Worm (Caenorhabditis elegans) whole organism, young adult: Measurements from ENCODE around the gene ptr-24.

Source experiments
- B0019.2 ChIP-seq: fragments of 200-800 bp; sonication (Bioruptor generic); conservative IDR thresholded peaks from 2 replicates; pipeline ENCODE4 v1.3.6; 2022; ENCODE audit warnings: missing genetic modification reagents, missing genetic modification characterization, missing compliant biosample characterization
- B0336.3 ChIP-seq: fragments of 200-800 bp; sonication (Bioruptor generic); IDR thresholded peaks from 2 replicates; pipeline ENCODE4 v1.3.6; 2022; ENCODE audit warnings: missing genetic modification characterization, missing compliant biosample characterization
- C17E4.6 ChIP-seq: fragments of 200-800 bp; sonication (Bioruptor generic); IDR thresholded peaks from 2 replicates; pipeline ENCODE4 v1.3.6; 2022; ENCODE audit warnings: missing genetic modification reagents, missing genetic modification characterization, missing compliant biosample characterization
- D2030.7 ChIP-seq: fragments of 200-800 bp; sonication (Bioruptor generic); IDR thresholded peaks from 2 replicates; pipeline ENCODE4 v1.3.6; 2022; ENCODE audit warnings: missing genetic modification reagents, missing genetic modification characterization, missing compliant biosample characterization
- F23B12.7 ChIP-seq: sonication (generic microtip); optimal IDR thresholded peaks from 2 replicates; lab custom pipeline; 2017; ENCODE audit warnings: missing genetic modification characterization, mild to moderate bottlenecking, missing compliant biosample characterization, antibody characterized with exemption, moderate library complexity; ENCODE audit not compliant: insufficient read depth
- K11D2.4 ChIP-seq: fragments of 200-800 bp; sonication (Bioruptor generic); IDR thresholded peaks from 2 replicates; pipeline ENCODE4 v1.3.6; 2022; ENCODE audit warnings: missing genetic modification reagents, missing genetic modification characterization, missing compliant biosample characterization
- T07F8.4 ChIP-seq: sonication (generic microtip); optimal IDR thresholded peaks from 2 replicates; lab custom pipeline; 2016; ENCODE audit warnings: mild to moderate bottlenecking, missing genetic modification characterization, moderate library complexity, missing compliant biosample characterization
- Y53G8AR.9 ChIP-seq: fragments of 200-800 bp; sonication (Bioruptor generic); conservative IDR thresholded peaks from 2 replicates; pipeline ENCODE4 v1.3.6; 2022; ENCODE audit warnings: missing genetic modification reagents, missing genetic modification characterization, missing compliant biosample characterization
- atf-7 ChIP-seq: sonication (generic microtip); optimal IDR thresholded peaks from 2 replicates; lab custom pipeline; 2017; ENCODE audit warnings: mild to moderate bottlenecking, missing genetic modification characterization, missing compliant biosample characterization
- bed-2 ChIP-seq: fragments of 200-800 bp; sonication (Bioruptor generic); IDR thresholded peaks from 2 replicates; pipeline ENCODE4 v1.3.6; 2022; ENCODE audit warnings: missing genetic modification reagents, missing genetic modification characterization, missing compliant biosample characterization
- cebp-1 ChIP-seq, 2 experiments: fragments of 200-800 bp in 1 of 2; sonication (Bioruptor generic) in 1 of 2; sonication (generic microtip) in 1 of 2; IDR thresholded peaks in 1 of 2; optimal IDR thresholded peaks in 1 of 2; 2 replicates each; pipeline versions ENCODE4 v1.3.6 to Lab custom; 2017 to 2022; ENCODE audit warnings: missing compliant biosample characterization in 2 of 2, missing genetic modification characterization in 2 of 2, mild to moderate bottlenecking in 1 of 2, missing genetic modification reagents in 1 of 2, moderate library complexity in 1 of 2
- ceh-100 ChIP-seq: fragments of 200-800 bp; sonication (Bioruptor generic); IDR thresholded peaks from 2 replicates; pipeline ENCODE4 v1.3.6; 2022; ENCODE audit warnings: missing genetic modification reagents, missing genetic modification characterization, missing compliant biosample characterization
- ceh-40 ChIP-seq: fragments of 200-800 bp; sonication (Bioruptor generic); IDR thresholded peaks from 2 replicates; pipeline ENCODE4 v1.3.6; 2022; ENCODE audit warnings: missing genetic modification characterization, missing compliant biosample characterization
- ceh-58 ChIP-seq: fragments of 200-800 bp; sonication (Bioruptor generic); IDR thresholded peaks from 2 replicates; pipeline ENCODE4 v1.3.6; 2022; ENCODE audit warnings: missing genetic modification characterization, missing compliant biosample characterization
- hsf-1 ChIP-seq: fragments of 200-800 bp; sonication (Bioruptor generic); IDR thresholded peaks from 2 replicates; pipeline ENCODE4 v1.3.6; 2022; ENCODE audit warnings: missing genetic modification reagents, missing genetic modification characterization, missing compliant biosample characterization
- let-526 ChIP-seq: fragments of 200-800 bp; sonication (Bioruptor generic); IDR thresholded peaks from 2 replicates; pipeline ENCODE4 v1.3.6; 2022; ENCODE audit warnings: missing genetic modification reagents, missing genetic modification characterization, missing compliant biosample characterization
- lin-26 ChIP-seq: fragments of 200-800 bp; sonication (Bioruptor generic); IDR thresholded peaks from 2 replicates; pipeline ENCODE4 v1.3.6; 2022; ENCODE audit warnings: missing genetic modification reagents, missing genetic modification characterization, missing compliant biosample characterization
- lir-1 ChIP-seq: fragments of 200-800 bp; sonication (Bioruptor generic); conservative IDR thresholded peaks from 2 replicates; pipeline ENCODE4 v1.3.6; 2022; ENCODE audit warnings: missing genetic modification reagents, missing genetic modification characterization, missing compliant biosample characterization
- lsl-1 ChIP-seq: fragments of 200-800 bp; sonication (Bioruptor generic); optimal IDR thresholded peaks from 2 replicates; lab custom pipeline; 2018; ENCODE audit warnings: mild to moderate bottlenecking, missing genetic modification characterization, moderate library complexity, missing compliant biosample characterization
- lsy-27 ChIP-seq: sonication (generic microtip); optimal IDR thresholded peaks from 2 replicates; lab custom pipeline; 2017; ENCODE audit warnings: missing genetic modification characterization, mild to moderate bottlenecking, missing compliant biosample characterization, antibody characterized with exemption, missing genotype, borderline replicate concordance; ENCODE audit not compliant: insufficient read depth
- mel-28 ChIP-seq: sonication (generic microtip); optimal IDR thresholded peaks from 2 replicates; lab custom pipeline; 2016; ENCODE audit warnings: borderline replicate concordance, mild to moderate bottlenecking, missing genetic modification characterization, missing compliant biosample characterization
- nfya-2 ChIP-seq: fragments of 200-800 bp; sonication (Bioruptor generic); IDR thresholded peaks from 2 replicates; pipeline ENCODE4 v1.3.6; 2022; ENCODE audit warnings: missing genetic modification reagents, missing genetic modification characterization, missing compliant biosample characterization
- nfyb-1 ChIP-seq: fragments of 200-800 bp; sonication (Bioruptor generic); IDR thresholded peaks from 2 replicates; pipeline ENCODE4 v1.3.6; 2022; ENCODE audit warnings: missing genetic modification reagents, missing genetic modification characterization, missing compliant biosample characterization
- nhr-120 ChIP-seq: fragments of 200-800 bp; sonication (Bioruptor generic); IDR thresholded peaks from 2 replicates; pipeline ENCODE4 v1.3.6; 2022; ENCODE audit warnings: missing genetic modification characterization, missing compliant biosample characterization
- nhr-27 ChIP-seq: fragments of 200-800 bp; sonication (Bioruptor generic); optimal IDR thresholded peaks from 2 replicates; lab custom pipeline; 2018; ENCODE audit warnings: mild to moderate bottlenecking, missing genetic modification characterization, moderate library complexity, missing compliant biosample characterization
- nhr-80 ChIP-seq: sonication (generic microtip); optimal IDR thresholded peaks from 2 replicates; lab custom pipeline; 2016; ENCODE audit warnings: missing genetic modification characterization, missing compliant biosample characterization
- rcor-1 ChIP-seq: fragments of 200-800 bp; sonication (Bioruptor generic); IDR thresholded peaks from 2 replicates; pipeline ENCODE4 v1.3.6; 2022; ENCODE audit warnings: missing genetic modification reagents, missing genetic modification characterization, missing compliant biosample characterization
- repo-1 ChIP-seq: sonication (generic microtip); optimal IDR thresholded peaks from 2 replicates; lab custom pipeline; 2017; ENCODE audit warnings: mild to moderate bottlenecking, missing genetic modification characterization, missing compliant biosample characterization
- somi-1 ChIP-seq: fragments of 200-800 bp; sonication (Bioruptor generic); optimal IDR thresholded peaks from 2 replicates; lab custom pipeline; 2018; ENCODE audit warnings: mild to moderate bottlenecking, missing genetic modification characterization, missing compliant biosample characterization
- tbp1 ChIP-seq: fragments of 200-800 bp; sonication (Bioruptor generic); optimal IDR thresholded peaks from 2 replicates; lab custom pipeline; 2018; ENCODE audit warnings: mild to moderate bottlenecking, missing genetic modification characterization, missing compliant biosample characterization
- unc-62 ChIP-seq: fragments of 150-350 bp; optimal IDR thresholded peaks from 2 replicates; lab custom pipeline; 2014; ENCODE audit warnings: missing biosample characterization, missing genetic modification reagents, missing genetic modification characterization
- ztf-18 ChIP-seq: sonication (generic microtip); optimal IDR thresholded peaks from 2 replicates; lab custom pipeline; 2016; ENCODE audit warnings: missing genotype, mild to moderate bottlenecking, missing genetic modification characterization, missing compliant biosample characterization
- ztf-25 ChIP-seq: fragments of 200-800 bp; sonication (Bioruptor generic); IDR thresholded peaks from 2 replicates; pipeline ENCODE4 v1.3.6; 2022; ENCODE audit warnings: missing genetic modification reagents, missing genetic modification characterization, missing compliant biosample characterization
- ztf-26 ChIP-seq: sonication (generic microtip); optimal IDR thresholded peaks from 2 replicates; lab custom pipeline; 2017; ENCODE audit warnings: missing genetic modification characterization, missing compliant biosample characterization
- ztf-6 ChIP-seq: fragments of 200-800 bp; sonication (Bioruptor generic); IDR thresholded peaks from 2 replicates; pipeline ENCODE4 v1.3.6; 2022; ENCODE audit warnings: missing genetic modification reagents, missing genetic modification characterization, missing compliant biosample characterization

The ptr-24 gene

DNA sequence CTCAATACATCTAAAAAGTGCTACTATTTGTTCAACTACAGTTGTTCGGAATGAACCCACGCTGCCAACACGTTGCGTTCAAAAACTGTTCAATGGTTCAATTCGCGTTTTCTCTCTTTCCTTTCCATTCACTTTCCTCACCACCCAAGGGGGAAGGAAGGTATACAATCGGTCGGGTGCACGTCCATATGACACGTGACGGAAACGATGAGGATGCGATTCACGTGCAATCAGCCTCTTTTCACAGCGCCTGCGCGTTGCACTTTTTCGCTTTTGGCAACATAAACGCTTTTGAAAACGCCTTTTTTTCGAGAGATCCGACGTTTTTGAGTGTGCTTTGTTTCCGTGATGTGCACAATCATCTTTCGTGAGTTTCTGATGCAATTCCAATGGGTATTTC lies 20.7 kb downstream of the ptr-24 start (continued):
- peak; percentile 60 for TF ChIP-seq repo-1

DNA sequence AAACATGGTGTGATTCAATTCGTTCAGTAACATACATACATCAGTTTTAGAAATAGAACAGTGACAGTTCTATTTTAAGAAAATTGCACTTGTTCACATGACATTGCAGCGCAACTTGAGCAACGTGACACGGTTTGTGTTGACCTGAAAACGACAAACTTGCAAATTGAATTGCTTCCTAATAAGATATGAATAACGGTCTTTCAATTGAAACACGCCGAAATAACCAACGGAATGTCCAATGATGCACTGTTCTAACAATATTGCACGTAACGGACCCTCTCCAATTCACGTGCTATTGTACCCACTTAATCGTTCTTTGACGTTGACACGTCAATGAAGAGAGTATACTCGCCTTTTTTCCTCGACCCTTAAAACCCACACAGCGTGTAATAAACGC lies 22.0 kb downstream of the ptr-24 start:
- TF ChIP-seq tbp1 (GFP tag; lab: Kevin White, UChicago), result no peak
- no peak for TF ChIP-seq cebp-1 (GFP tag; IDR thresholded peaks at IDR 0.05; lab: Robert Waterston, UW)
- TF ChIP-seq cebp-1 (tag; optimal IDR thresholded peaks at IDR 0.05; lab: Kevin White, UChicago), result peak; percentile 19
- peak; percentile 19 for TF ChIP-seq ztf-26 (tag; lab: Kevin White, UChicago)
- TF ChIP-seq nfya-2 (GFP tag; lab: Robert Waterston, UW), result no peak
- no peak for TF ChIP-seq somi-1 (GFP tag; lab: Kevin White, UChicago)
- no peak for TF ChIP-seq let-526 (GFP tag; lab: Robert Waterston, UW)
- peak; percentile 18 for TF ChIP-seq unc-62
- 0 out of 2 replicates have a peak, but pooled peaks have one; percentile 26 for TF ChIP-seq nfyb-1 (GFP tag; lab: Robert Waterston, UW)
- TF ChIP-seq T07F8.4 (tag; lab: Kevin White, UChicago), result no peak
- TF ChIP-seq mel-28 (tag; lab: Kevin White, UChicago), result no peak
- TF ChIP-seq nhr-80 (tag; lab: Kevin White, UChicago), result peak; percentile 35

- TF ChIP-seq nhr-27 (tag; lab: Kevin White, UChicago) (no peak), ceh-40 (GFP tag; lab: Robert Waterston, UW) (no peak), B0336.3 (GFP tag; lab: Robert Waterston, UW) (no peak), lin-26 (no peak), atf-7 (tag; lab: Kevin White, UChicago) (peak; percentile 35), ceh-100 (GFP tag; lab: Robert Waterston, UW) (no peak), nhr-80 (tag; lab: Kevin White, UChicago) (peak; percentile 90), Y53G8AR.9 (GFP tag; lab: Robert Waterston, UW) (no peak), cebp-1 (GFP tag; IDR thresholded peaks at IDR 0.05; lab: Robert Waterston, UW) (no peak), cebp-1 (tag; optimal IDR thresholded peaks at IDR 0.05; lab: Kevin White, UChicago) (peak; percentile 38), F23B12.7 (tag; lab: Kevin White, UChicago) (no peak), bed-2 (GFP tag; lab: Robert Waterston, UW) (no peak), C17E4.6 (GFP tag; lab: Robert Waterston, UW) (no peak)
These were observed 22.8 kb downstream of the ptr-24 start for ce11 chrX:13360632-13361031.

DNA sequence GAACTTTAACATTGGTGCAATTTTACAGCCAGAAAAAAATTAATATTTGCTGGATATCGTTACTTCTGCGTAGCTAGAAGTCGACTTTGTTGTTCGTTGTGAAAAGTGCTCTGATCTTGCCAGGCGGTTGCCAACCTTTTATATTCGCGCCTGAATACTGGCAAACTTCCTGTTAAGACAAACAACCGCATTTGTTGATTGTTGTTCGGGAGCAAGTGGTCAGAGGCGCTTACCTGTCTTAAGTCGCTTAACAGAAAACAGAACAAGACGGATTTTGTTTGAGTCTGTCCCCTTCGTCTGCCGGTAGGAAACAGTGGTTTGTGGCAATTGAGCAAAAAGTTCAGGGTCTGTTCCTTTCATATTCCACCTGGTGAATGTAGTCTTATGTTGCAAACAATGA lies 24.7 kb downstream of the ptr-24 start, which contains the start of gene C49F8.15:
TSS of gene C49F8.15 (minus strand) at position 101 of the 400 bp plus-strand sequence.
- no peak for TF ChIP-seq lsy-27 (tag; lab: Kevin White, UChicago)
- no peak for TF ChIP-seq ztf-6 (GFP tag; lab: Robert Waterston, UW)
- TF ChIP-seq ztf-25 (GFP tag; lab: Robert Waterston, UW), result no peak

DNA sequence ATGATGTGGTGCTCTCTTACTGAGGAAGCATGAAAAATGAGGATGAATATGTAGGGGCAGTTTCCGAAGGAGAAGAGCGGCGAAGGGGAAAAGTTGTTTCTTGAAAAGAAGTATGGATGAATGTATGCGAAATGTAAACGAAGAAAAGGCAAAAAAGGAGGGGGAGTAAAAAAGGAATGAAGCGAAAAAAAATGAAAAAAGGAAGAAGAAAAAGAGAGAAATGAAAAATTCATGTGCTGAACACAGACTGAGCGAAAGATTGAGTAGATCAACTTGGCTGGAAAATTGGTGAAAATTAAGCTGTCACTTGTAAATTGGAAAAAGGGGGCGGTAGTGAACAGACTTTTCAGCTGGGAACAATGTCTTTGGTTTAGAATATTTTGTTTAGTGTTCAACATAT lies 27.1 kb downstream of the ptr-24 start, which contains the start of gene C49F8.1:
TSS of gene C49F8.1 (minus strand) at position 101 of the 400 bp plus-strand sequence.
- TF ChIP-seq Y53G8AR.9 (GFP tag; lab: Robert Waterston, UW) (no peak), F23B12.7 (tag; lab: Kevin White, UChicago) (no peak), ceh-58 (GFP tag; lab: Robert Waterston, UW) (no peak), B0019.2 (GFP tag; lab: Robert Waterston, UW) (no peak), lsl-1 (GFP tag; lab: Kevin White, UChicago) (no peak), hsf-1 (GFP tag; lab: Robert Waterston, UW) (no peak), K11D2.4 (GFP tag; lab: Robert Waterston, UW) (no peak), nhr-120 (GFP tag; lab: Robert Waterston, UW) (no peak), rcor-1 (GFP tag; lab: Robert Waterston, UW) (no peak), ztf-18 (tag; lab: Kevin White, UChicago) (no peak), D2030.7 (GFP tag; lab: Robert Waterston, UW) (no peak), lir-1 (GFP tag; lab: Robert Waterston, UW) (no peak)
